Worm (Caenorhabditis elegans) whole organism, young adult: ENCODE measurements around the gene flp-7.

Source experiments
- Y56A3A.18 ChIP-seq: fragments of 200-800 bp; sonication (Bioruptor generic); IDR thresholded peaks from 2 replicates; pipeline ENCODE4 v1.3.6; 2022; ENCODE audit warnings: missing genetic modification reagents, missing genetic modification characterization, missing compliant biosample characterization
- madf-6 ChIP-seq: fragments of 200-800 bp; sonication (Bioruptor generic); IDR thresholded peaks from 2 replicates; pipeline ENCODE4 v1.3.6; 2022; ENCODE audit warnings: missing genetic modification reagents, missing genetic modification characterization, missing compliant biosample characterization

DNA sequence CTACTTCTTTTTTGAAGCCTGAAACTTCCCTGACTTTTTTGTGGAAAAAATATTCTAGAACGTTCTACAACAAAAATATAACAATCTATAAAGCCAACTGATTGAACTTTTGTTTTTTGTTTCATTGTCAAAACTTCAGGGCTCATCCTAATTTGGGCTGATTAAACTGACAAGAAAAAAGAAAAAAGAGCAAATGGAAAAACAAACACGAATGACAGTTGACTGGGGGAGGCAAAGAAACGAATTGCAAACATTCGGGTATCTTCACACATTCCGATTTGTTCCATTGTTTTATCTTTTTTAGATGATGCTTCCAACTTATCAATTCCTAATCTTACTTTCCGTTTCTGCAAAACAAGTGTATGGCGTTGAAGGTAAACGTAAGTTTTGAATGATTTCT, 49.8 kb downstream of the flp-7 start, which contains the start of gene C46F4.3:
- no peak for TF ChIP-seq madf-6 (GFP tag; lab: Robert Waterston, UW)
- TF ChIP-seq Y56A3A.18 (GFP tag; lab: Robert Waterston, UW): no peak
